Fruit fly (Drosophila melanogaster): ENCODE results near the gene cpb.

dm6 chr2L:1751953-1752352 is 47.3 kb downstream of the cpb start, which contains the start of the genes CG17712 and CG17648:
- TF ChIP-seq kay (GFP tag; ENCODE audit: borderline replicate concordance) (no peak), CG33017 (tag; optimal IDR thresholded peaks at IDR 0.05) (no peak), CG11617 (GFP tag; optimal IDR thresholded peaks at IDR 0.05) (no peak), CG12768 (GFP tag; optimal IDR thresholded peaks at IDR 0.05) (no peak)
